Worm (Caenorhabditis elegans) whole organism, mixed stage, embryonic: ENCODE results near the gene del-10.

Experiments
- elt-1 ChIP-seq: sonication (generic microtip); optimal IDR thresholded peaks from 2 replicates; lab custom pipeline; 2017; ENCODE audit warnings: missing genetic modification characterization, mild to moderate bottlenecking, missing compliant biosample characterization, antibody characterized with exemption, moderate library complexity, borderline replicate concordance; ENCODE audit not compliant: insufficient read depth
- lsy-2 ChIP-seq: fragments of 150-350 bp; optimal IDR thresholded peaks from 2 replicates; lab custom pipeline; 2014; ENCODE audit warnings: missing biosample characterization, missing genetic modification characterization
- nhr-12 ChIP-seq: fragments of 150-350 bp; optimal IDR thresholded peaks from 2 replicates; lab custom pipeline; 2014; ENCODE audit warnings: missing biosample characterization, missing genetic modification characterization
- nhr-28 ChIP-seq: fragments of 150-350 bp; optimal IDR thresholded peaks from 2 replicates; lab custom pipeline; 2014; ENCODE audit warnings: missing biosample characterization, missing genetic modification characterization
- snpc-4 ChIP-seq: fragments of 150-350 bp; optimal IDR thresholded peaks from 2 replicates; lab custom pipeline; 2014; ENCODE audit warnings: missing biosample characterization, missing genetic modification characterization
- unc-39 ChIP-seq: fragments of 150-350 bp; optimal IDR thresholded peaks from 2 replicates; lab custom pipeline; 2014; ENCODE audit warnings: missing biosample characterization, missing genetic modification characterization
- unc-62 ChIP-seq: fragments of 150-350 bp; optimal IDR thresholded peaks from 2 replicates; lab custom pipeline; 2014; ENCODE audit warnings: missing biosample characterization, missing genetic modification reagents, missing genetic modification characterization

DNA sequence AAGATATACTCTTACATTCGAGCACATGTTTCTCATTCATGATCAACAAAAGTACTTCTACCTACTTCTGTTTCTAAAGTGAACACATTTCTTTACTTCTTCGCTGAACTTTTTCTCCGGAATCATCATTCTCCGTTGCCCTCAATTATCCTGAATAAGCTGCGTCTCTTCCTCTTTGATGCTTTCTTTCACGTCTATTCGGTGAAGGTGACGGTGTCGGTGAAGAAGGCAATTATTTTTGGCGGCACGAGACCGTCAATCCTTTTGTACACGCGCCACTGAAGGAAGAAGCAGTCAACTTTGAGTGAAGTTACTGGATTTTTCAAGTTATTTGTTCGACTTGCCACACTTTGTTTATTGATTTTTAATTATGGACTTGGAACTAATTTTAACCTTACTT is 49.6 kb upstream of the del-10 start, which contains the start of gene abch-1:
- TF ChIP-seq lsy-2 (tag; lab: Kevin White, UChicago) (no peak), unc-39 (no peak), nhr-28 (tag; lab: Kevin White, UChicago) (no peak), elt-1 (no peak), unc-62 (GFP tag; lab: Kevin White, UChicago) (no peak), nhr-12 (no peak), snpc-4 (tag; lab: Kevin White, UChicago) (no peak)
